Fruit fly (Drosophila melanogaster): ENCODE results near the gene CG7304.

- no peak for TF ChIP-seq EcR (GFP tag; optimal IDR thresholded peaks at IDR 0.05)
- no peak for TF ChIP-seq CG10348 (GFP tag; IDR thresholded peaks at IDR 0.05)
- no peak for TF ChIP-seq CG32121 (GFP tag; IDR thresholded peaks at IDR 0.05)
- TF ChIP-seq CG8301 (tag; optimal IDR thresholded peaks at IDR 0.05) = no peak
- TF ChIP-seq CG8159 (tag; optimal IDR thresholded peaks at IDR 0.05) = no peak
- no peak for TF ChIP-seq CG13204 (GFP tag; optimal IDR thresholded peaks at IDR 0.05)
- no peak for TF ChIP-seq CG17806 (tag; optimal IDR thresholded peaks at IDR 0.05)
Measured at dm6 chr3L:15660915-15661314, 18.6 kb upstream of the CG7304 start, which contains the start of the genes Eig71Ej and Eig71Ek.
